Worm (Caenorhabditis elegans) whole organism, midembryonic: Measurements from ENCODE around the gene clec-266.

ENCODE experiments used
- cog-1 ChIP-seq: sonication (generic microtip); optimal IDR thresholded peaks from 2 replicates; lab custom pipeline; 2016; ENCODE audit warnings: missing genetic modification characterization, missing compliant biosample characterization
- flt-1 ChIP-seq: fragments of 200-800 bp; sonication (Bioruptor generic); IDR thresholded peaks from 2 replicates; pipeline ENCODE4 v1.3.6; 2022; ENCODE audit warnings: missing genetic modification characterization, missing compliant biosample characterization
- klf-2 ChIP-seq: fragments of 200-800 bp; sonication (Bioruptor generic); conservative IDR thresholded peaks from 2 replicates; pipeline ENCODE4 v1.3.6; 2022; ENCODE audit warnings: missing genetic modification reagents, missing genetic modification characterization, missing compliant biosample characterization
- ref-1 ChIP-seq: fragments of 200-800 bp; sonication (Bioruptor generic); conservative IDR thresholded peaks from 2 replicates; pipeline ENCODE4 v1.3.6; 2022; ENCODE audit warnings: missing genetic modification reagents, missing genetic modification characterization, missing compliant biosample characterization
- ztf-23 ChIP-seq: fragments of 200-800 bp; sonication (Bioruptor generic); IDR thresholded peaks from 2 replicates; pipeline ENCODE4 v1.3.6; 2022; ENCODE audit warnings: missing genetic modification reagents, missing genetic modification characterization, missing compliant biosample characterization
- ztf-29 ChIP-seq: fragments of 200-800 bp; sonication (Bioruptor generic); IDR thresholded peaks from 2 replicates; pipeline ENCODE4 v1.3.6; 2022; ENCODE audit warnings: missing genetic modification reagents, missing genetic modification characterization, missing compliant biosample characterization

DNA sequence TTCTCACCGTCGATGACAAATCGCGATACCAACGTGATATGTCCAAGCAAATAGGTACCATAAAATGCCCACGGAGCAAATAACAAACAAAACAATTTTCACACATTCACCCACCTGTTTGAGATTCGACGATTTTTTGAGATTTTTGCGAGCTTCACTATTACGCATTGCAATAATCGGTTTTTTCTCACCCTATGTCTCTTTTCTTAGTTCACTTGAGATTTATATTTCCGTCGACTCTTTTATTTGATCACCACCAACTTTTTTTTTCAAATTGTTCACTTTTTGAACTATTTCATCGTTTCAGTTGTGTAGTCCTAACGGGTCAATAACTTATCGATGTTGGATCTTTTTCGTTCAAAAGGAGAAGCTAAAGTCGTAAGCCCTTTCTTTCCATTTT is 34.2 kb downstream of the clec-266 start, which contains the start of gene fbxl-4:
- TF ChIP-seq ref-1 (GFP tag; lab: Robert Waterston, UW) = no peak
- TF ChIP-seq ztf-29 (GFP tag; lab: Robert Waterston, UW) = no peak
- no peak for TF ChIP-seq flt-1 (GFP tag; lab: Robert Waterston, UW)
- no peak for TF ChIP-seq klf-2 (GFP tag; lab: Robert Waterston, UW)
- TF ChIP-seq ztf-23 = no peak
- TF ChIP-seq cog-1 (tag; lab: Kevin White, UChicago) = no peak
